Worm (Caenorhabditis elegans) whole organism, mixed stage, embryonic: ENCODE measurements around the gene rac-2.
"Not testable (repeated sequence)": the region's sequence is repeated elsewhere in the genome, so short reads cannot be mapped to it uniquely, and the experiment has no call there.

Source experiments
- M03D4.4 ChIP-seq: sonication (generic microtip); optimal IDR thresholded peaks from 2 replicates; lab custom pipeline; 2017; ENCODE audit warnings: mild to moderate bottlenecking, missing genetic modification characterization, missing compliant biosample characterization
- bed-3 ChIP-seq: fragments of 200-800 bp; sonication (Bioruptor generic); optimal IDR thresholded peaks from 3 replicates; lab custom pipeline; 2018; ENCODE audit warnings: mild to moderate bottlenecking, missing genetic modification characterization, moderate library complexity, missing compliant biosample characterization
- blmp-1 ChIP-seq: fragments of 150-350 bp; optimal IDR thresholded peaks from 2 replicates; lab custom pipeline; 2014; ENCODE audit warnings: missing biosample characterization, missing genetic modification characterization
- ceh-39 ChIP-seq: fragments of 150-350 bp; optimal IDR thresholded peaks from 2 replicates; lab custom pipeline; 2014; ENCODE audit warnings: missing biosample characterization, missing genetic modification characterization
- ces-1 ChIP-seq: fragments of 150-350 bp; optimal IDR thresholded peaks from 2 replicates; lab custom pipeline; 2014; ENCODE audit warnings: missing biosample characterization, missing genetic modification reagents, missing genetic modification characterization
- cnd-1 ChIP-seq: fragments of 200-800 bp; sonication (Bioruptor generic); optimal IDR thresholded peaks from 2 replicates; lab custom pipeline; 2018; ENCODE audit warnings: mild to moderate bottlenecking, missing genetic modification characterization, missing compliant biosample characterization
- drap-1 ChIP-seq: fragments of 200-800 bp; sonication (Bioruptor generic); optimal IDR thresholded peaks from 3 replicates; lab custom pipeline; 2018; ENCODE audit warnings: mild to moderate bottlenecking, missing genetic modification characterization, missing compliant biosample characterization
- elt-3 ChIP-seq: fragments of 150-350 bp; optimal IDR thresholded peaks from 2 replicates; lab custom pipeline; 2014; ENCODE audit warnings: missing biosample characterization, missing genetic modification characterization
- ham-2 ChIP-seq: fragments of 200-800 bp; sonication (Bioruptor generic); optimal IDR thresholded peaks from 2 replicates; lab custom pipeline; 2018; ENCODE audit warnings: mild to moderate bottlenecking, missing genetic modification characterization, missing compliant biosample characterization
- lin-13 ChIP-seq: fragments of 150-350 bp; optimal IDR thresholded peaks from 2 replicates; lab custom pipeline; 2014; ENCODE audit warnings: missing biosample characterization, missing genetic modification characterization
- lsy-2 ChIP-seq: fragments of 150-350 bp; optimal IDR thresholded peaks from 2 replicates; lab custom pipeline; 2014; ENCODE audit warnings: missing biosample characterization, missing genetic modification characterization
- mab-5 ChIP-seq: fragments of 150-350 bp; optimal IDR thresholded peaks from 2 replicates; lab custom pipeline; 2014; ENCODE audit warnings: missing biosample characterization, missing genetic modification characterization
- mep-1 ChIP-seq: fragments of 150-350 bp; optimal IDR thresholded peaks from 2 replicates; lab custom pipeline; 2017; ENCODE audit warnings: missing biosample characterization, missing genetic modification reagents, missing genetic modification characterization, inconsistent platforms
- mls-2 ChIP-seq: sonication (generic microtip); optimal IDR thresholded peaks from 2 replicates; lab custom pipeline; 2016; ENCODE audit warnings: mild to moderate bottlenecking, missing genetic modification characterization, moderate library complexity, missing compliant biosample characterization
- nhr-12 ChIP-seq: fragments of 150-350 bp; optimal IDR thresholded peaks from 2 replicates; lab custom pipeline; 2014; ENCODE audit warnings: missing biosample characterization, missing genetic modification characterization
- nhr-2 ChIP-seq: fragments of 150-350 bp; optimal IDR thresholded peaks from 2 replicates; lab custom pipeline; 2014; ENCODE audit warnings: missing biosample characterization, missing genetic modification characterization
- nhr-237 ChIP-seq: fragments of 150-350 bp; optimal IDR thresholded peaks from 2 replicates; lab custom pipeline; 2014; ENCODE audit warnings: missing biosample characterization, missing genetic modification characterization
- nhr-28 ChIP-seq: fragments of 150-350 bp; optimal IDR thresholded peaks from 2 replicates; lab custom pipeline; 2014; ENCODE audit warnings: missing biosample characterization, missing genetic modification characterization
- nhr-76 ChIP-seq: sonication (generic microtip); optimal IDR thresholded peaks from 2 replicates; lab custom pipeline; 2017; ENCODE audit warnings: missing biosample characterization, missing genetic modification characterization
- pha-4 ChIP-seq: fragments of 150-350 bp; optimal IDR thresholded peaks from 2 replicates; lab custom pipeline; 2018; ENCODE audit warnings: missing biosample characterization, missing genetic modification reagents, missing genetic modification characterization
- sem-2 ChIP-seq: fragments of 200-800 bp; sonication (Bioruptor generic); optimal IDR thresholded peaks from 2 replicates; lab custom pipeline; 2018; ENCODE audit warnings: mild to moderate bottlenecking, missing genetic modification characterization, missing compliant biosample characterization
- snpc-4 ChIP-seq: fragments of 150-350 bp; optimal IDR thresholded peaks from 2 replicates; lab custom pipeline; 2014; ENCODE audit warnings: missing biosample characterization, missing genetic modification characterization
- sptf-1 ChIP-seq: sonication (generic microtip); optimal IDR thresholded peaks from 2 replicates; lab custom pipeline; 2017; ENCODE audit warnings: mild to moderate bottlenecking, missing genetic modification characterization, moderate library complexity, missing compliant biosample characterization
- tbx-8 ChIP-seq: fragments of 200-800 bp; sonication (Bioruptor generic); optimal IDR thresholded peaks from 2 replicates; lab custom pipeline; 2018; ENCODE audit warnings: mild to moderate bottlenecking, missing genetic modification characterization, moderate library complexity, missing compliant biosample characterization
- unc-62 ChIP-seq: fragments of 150-350 bp; optimal IDR thresholded peaks from 2 replicates; lab custom pipeline; 2014; ENCODE audit warnings: missing biosample characterization, missing genetic modification reagents, missing genetic modification characterization
- zip-8 ChIP-seq: fragments of 150-350 bp; optimal IDR thresholded peaks from 2 replicates; lab custom pipeline; 2014; ENCODE audit warnings: missing biosample characterization, missing genetic modification characterization
- ztf-11 ChIP-seq: fragments of 150-350 bp; optimal IDR thresholded peaks from 2 replicates; lab custom pipeline; 2014; ENCODE audit warnings: missing biosample characterization, missing genetic modification characterization

Gene rac-2

ce11 chrIV:16307925-16308324 lies at the start of gene rac-2:
Gene rac-2, plus strand, starts transcription at chrIV:16308225.
- not testable (repeated sequence) for TF ChIP-seq nhr-28, zip-8, mab-5 (tag; lab: Kevin White, UChicago)

- TF ChIP-seq ztf-11 (tag; lab: Kevin White, UChicago) (no peak), ham-2 (GFP tag; lab: Kevin White, UChicago) (no peak), zip-8 (tag; lab: Kevin White, UChicago) (no peak), ces-1 (GFP tag; lab: Kevin White, UChicago) (no peak), sptf-1 (tag; lab: Kevin White, UChicago) (no peak), nhr-28 (tag; lab: Kevin White, UChicago) (no peak), M03D4.4 (tag; lab: Kevin White, UChicago) (no peak), lin-13 (tag; lab: Kevin White, UChicago) (no peak), lsy-2 (tag; lab: Kevin White, UChicago) (no peak), mls-2 (tag; lab: Kevin White, UChicago) (no peak), nhr-12 (tag; lab: Kevin White, UChicago) (no peak), drap-1 (GFP tag; lab: Kevin White, UChicago) (no peak)
These were observed 37.1 kb upstream of the rac-2 start, which contains the start of gene F38C2.4 for ce11 chrIV:16270955-16271354. Gene F38C2.4, plus strand, starts transcription at chrIV:16271255.

- TF ChIP-seq nhr-237 (tag; lab: Kevin White, UChicago), result no peak
- TF ChIP-seq mab-5 (tag; lab: Kevin White, UChicago), result no peak
- no peak for TF ChIP-seq elt-3 (tag; lab: Kevin White, UChicago)
- no peak for TF ChIP-seq nhr-28 (tag; lab: Kevin White, UChicago)
These were observed 30.7 kb upstream of the rac-2 start, which contains the start of gene F38C2.7 for ce11 chrIV:16277291-16277690. Gene F38C2.7, minus strand, starts transcription at chrIV:16277391.

- TF ChIP-seq mep-1 (no peak), ceh-39 (no peak), unc-62 (GFP tag; lab: Kevin White, UChicago) (no peak), bed-3 (GFP tag; lab: Kevin White, UChicago) (no peak), snpc-4 (tag; lab: Kevin White, UChicago) (no peak), blmp-1 (tag; lab: Kevin White, UChicago) (no peak), ztf-11 (tag; lab: Kevin White, UChicago) (no peak), nhr-12 (tag; lab: Kevin White, UChicago) (no peak), ham-2 (GFP tag; lab: Kevin White, UChicago) (no peak), mls-2 (tag; lab: Kevin White, UChicago) (no peak), pha-4 (tag; lab: Kevin White, UChicago) (no peak), sem-2 (GFP tag; lab: Kevin White, UChicago) (no peak)
- TF ChIP-seq, all 35 proteins: peak for 0
These were observed 30.1 kb upstream of the rac-2 start, which contains the start of gene ccch-2 for ce11 chrIV:16277902-16278301. Gene ccch-2, plus strand, starts transcription at chrIV:16278202.

- TF ChIP-seq bed-3 (GFP tag; lab: Kevin White, UChicago) (no peak), nhr-28 (tag; lab: Kevin White, UChicago) (no peak), mls-2 (tag; lab: Kevin White, UChicago) (no peak), M03D4.4 (tag; lab: Kevin White, UChicago) (no peak), zip-8 (tag; lab: Kevin White, UChicago) (no peak), cnd-1 (tag; lab: Kevin White, UChicago) (no peak), nhr-2 (tag; lab: Kevin White, UChicago) (no peak), drap-1 (GFP tag; lab: Kevin White, UChicago) (no peak), sptf-1 (tag; lab: Kevin White, UChicago) (no peak), nhr-76 (no peak), ztf-11 (tag; lab: Kevin White, UChicago) (no peak)
- TF ChIP-seq, all 35 proteins: peak for 0
These were observed 27.4 kb upstream of the rac-2 start, which contains the start of gene clec-191 for ce11 chrIV:16280614-16281013. Gene clec-191, minus strand, starts transcription at chrIV:16280714.

ce11 chrIV:16290745-16291144 lies 17.3 kb upstream of the rac-2 start, which contains the start of gene srz-75:
Gene srz-75, minus strand, starts transcription at chrIV:16290845.
- TF ChIP-seq elt-3 (tag; lab: Kevin White, UChicago) (no peak), nhr-12 (tag; lab: Kevin White, UChicago) (no peak)

- TF ChIP-seq M03D4.4 (tag; lab: Kevin White, UChicago), result no peak
- TF ChIP-seq snpc-4 (tag; lab: Kevin White, UChicago), result no peak
- no peak for TF ChIP-seq bed-3 (GFP tag; lab: Kevin White, UChicago)
- TF ChIP-seq cnd-1 (tag; lab: Kevin White, UChicago), result no peak
- TF ChIP-seq ces-1 (GFP tag; lab: Kevin White, UChicago), result no peak
- no peak for TF ChIP-seq nhr-76
- no peak for TF ChIP-seq sptf-1 (tag; lab: Kevin White, UChicago)
- no peak for TF ChIP-seq nhr-2 (tag; lab: Kevin White, UChicago)
- no peak for TF ChIP-seq tbx-8
- no peak for TF ChIP-seq pha-4 (tag; lab: Kevin White, UChicago)
- no peak for TF ChIP-seq unc-62 (GFP tag; lab: Kevin White, UChicago)
- TF ChIP-seq nhr-28 (tag; lab: Kevin White, UChicago), result no peak
- TF ChIP-seq lin-13 (tag; lab: Kevin White, UChicago), result no peak
- TF ChIP-seq drap-1 (GFP tag; lab: Kevin White, UChicago), result no peak
- no peak for TF ChIP-seq blmp-1 (tag; lab: Kevin White, UChicago)
These were observed 14.1 kb upstream of the rac-2 start for ce11 chrIV:16293889-16294288.
